Fruit fly (Drosophila melanogaster): ENCODE measurements around the gene CG32269.
A peak's percentile ranks its signal among the peaks of the same experiment; 100 is the strongest.

Gene CG32269

DNA sequence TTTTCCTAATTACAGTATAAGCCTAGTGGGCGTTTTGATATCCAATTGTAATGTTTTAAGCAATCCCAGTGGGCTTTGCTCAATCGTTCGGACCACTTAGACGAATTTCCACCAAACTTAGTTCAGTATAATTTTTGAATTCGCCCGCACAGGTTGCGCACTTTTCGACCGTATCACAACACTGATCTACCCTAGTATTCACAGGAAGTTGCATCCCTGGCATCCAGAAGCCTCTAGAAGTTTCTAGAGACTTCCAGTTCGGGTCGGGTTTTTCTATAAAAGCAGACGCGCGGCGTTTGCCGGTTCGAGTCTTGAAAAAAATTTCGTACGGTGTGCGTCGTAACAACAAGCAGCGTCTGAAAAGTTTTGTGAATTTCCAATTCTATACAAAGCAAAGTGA, 15.9 kb downstream of the CG32269 start, which contains the start of gene Hsp83 (continued):
- TF ChIP-seq CG9609 (GFP tag; optimal IDR thresholded peaks at IDR 0.05) (peak; percentile 88), CG6689 (GFP tag; IDR thresholded peaks at IDR 0.05) (peak; percentile 81), fd102C (GFP tag; optimal IDR thresholded peaks at IDR 0.05) (peak; percentile 86), nau (GFP tag; optimal IDR thresholded peaks at IDR 0.05) (peak; percentile 99), Dip3 (GFP tag; optimal IDR thresholded peaks at IDR 0.05) (peak; percentile 86), CG15269 (tag; optimal IDR thresholded peaks at IDR 0.05) (peak; percentile 95), Fer2 (tag; optimal IDR thresholded peaks at IDR 0.05) (peak; percentile 91), Poxn (GFP tag; IDR thresholded peaks at IDR 0.05) (peak; percentile 40; the same call in 1 of the 2 replicates), ATbp (GFP tag; optimal IDR thresholded peaks at IDR 0.05) (peak; percentile 97), HLHmδ (GFP tag; optimal IDR thresholded peaks at IDR 0.05) (peak; percentile 100), Nf-YC (tag; optimal IDR thresholded peaks at IDR 0.05) (peak; percentile 86), lov (optimal IDR thresholded peaks at IDR 0.05) (no peak), lov (GFP tag; IDR thresholded peaks at IDR 0.05) (peak; percentile 98), CG14965 (GFP tag; optimal IDR thresholded peaks at IDR 0.05; ENCODE audit: borderline replicate concordance) (peak; percentile 93), CG10209 (GFP tag; optimal IDR thresholded peaks at IDR 0.05) (peak; percentile 96), salm (tag; optimal IDR thresholded peaks at IDR 0.05) (peak; percentile 89), Dek (tag; optimal IDR thresholded peaks at IDR 0.05) (peak; percentile 86), CG9727 (GFP tag; optimal IDR thresholded peaks at IDR 0.05) (peak; percentile 95), CG3281 (GFP tag; optimal IDR thresholded peaks at IDR 0.05) (peak; percentile 99), CG12104 (GFP tag; optimal IDR thresholded peaks at IDR 0.05) (peak; percentile 96), CG8359 (GFP tag; optimal IDR thresholded peaks at IDR 0.05; ENCODE audit: borderline replicate concordance) (peak; percentile 93), Ptx1 (GFP tag; IDR thresholded peaks at IDR 0.05) (peak; percentile 73), CG16813 (GFP tag; IDR thresholded peaks at IDR 0.05; ENCODE audit: partially characterized antibody) (no peak), CG1647 (GFP tag; optimal IDR thresholded peaks at IDR 0.05) (peak; percentile 93), Scr (GFP tag; IDR thresholded peaks at IDR 0.05; ENCODE audit: partially characterized antibody) (no peak), Deaf1 (tag; optimal IDR thresholded peaks at IDR 0.05) (peak; percentile 80), CG32772 (GFP tag; IDR thresholded peaks at IDR 0.05) (peak; percentile 84), CG6854 (GFP tag; optimal IDR thresholded peaks at IDR 0.05) (peak; percentile 99), lilli (GFP tag; optimal IDR thresholded peaks at IDR 0.05) (peak; percentile 88), E2f2 (GFP tag; IDR thresholded peaks at IDR 0.05) (peak; percentile 97), Hmr (GFP tag; optimal IDR thresholded peaks at IDR 0.05) (peak; percentile 99), CG12744 (GFP tag; optimal IDR thresholded peaks at IDR 0.05) (peak; percentile 94), Elba2 (GFP tag; optimal IDR thresholded peaks at IDR 0.05) (peak; percentile 68), Stat92E (GFP tag; optimal IDR thresholded peaks at IDR 0.05) (peak in 1 of 3 experiments; percentile 84), CG6813 (GFP tag; optimal IDR thresholded peaks at IDR 0.05) (peak; percentile 100), CG8281 (tag; optimal IDR thresholded peaks at IDR 0.05) (peak; percentile 74), scrt (GFP tag; optimal IDR thresholded peaks at IDR 0.05) (peak; percentile 98), inv (GFP tag; IDR thresholded peaks at IDR 0.05; ENCODE audit: partially characterized antibody) (no peak), Mrtf (GFP tag; IDR thresholded peaks at IDR 0.05) (peak; percentile 78; the same call in 2 of the 3 replicates), Sry-β (GFP tag; optimal IDR thresholded peaks at IDR 0.05) (peak; percentile 73), CG16815 (GFP tag; optimal IDR thresholded peaks at IDR 0.05) (peak; percentile 79), br (optimal IDR thresholded peaks at IDR 0.05) (no peak), lab (GFP tag; optimal IDR thresholded peaks at IDR 0.05) (peak; percentile 100), Asciz (GFP tag; optimal IDR thresholded peaks at IDR 0.05) (peak; percentile 97), CG4282 (GFP tag; optimal IDR thresholded peaks at IDR 0.05) (peak; percentile 85), amos (GFP tag; IDR thresholded peaks at IDR 0.05; ENCODE audit: partially characterized antibody) (peak; percentile 3; the same call in 1 of the 2 replicates), Atf-2 (GFP tag; optimal IDR thresholded peaks at IDR 0.05) (peak; percentile 84), CG10654 (GFP tag; optimal IDR thresholded peaks at IDR 0.05) (peak; percentile 91), ind (GFP tag; optimal IDR thresholded peaks at IDR 0.05) (peak; percentile 84)
